Fruit fly (Drosophila melanogaster): ENCODE measurements around the gene LKRSDH.

The LKRSDH gene

dm6 chr2L:7809699-7810088, 13.9 kb upstream of the LKRSDH start (continued):
- no peak for TF ChIP-seq trem (tag; optimal IDR thresholded peaks at IDR 0.05)
- no peak for TF ChIP-seq scrt (GFP tag; optimal IDR thresholded peaks at IDR 0.05)
- peak; percentile 67 for TF ChIP-seq gfzf (GFP tag; optimal IDR thresholded peaks at IDR 0.05)
- no peak for TF ChIP-seq CG31224 (GFP tag; IDR thresholded peaks at IDR 0.05)
- TF ChIP-seq CG11560 (tag; IDR thresholded peaks at IDR 0.05) = no peak
- no peak for TF ChIP-seq CkIIα-i1 (GFP tag; IDR thresholded peaks at IDR 0.05)
- TF ChIP-seq Hr78 (GFP tag; optimal IDR thresholded peaks at IDR 0.05) = no peak
- TF ChIP-seq CG33557 (GFP tag; optimal IDR thresholded peaks at IDR 0.05) = no peak
- 0 out of 2 replicates have a peak, but pooled peaks have one; percentile 7 for TF ChIP-seq Ptx1 (GFP tag; IDR thresholded peaks at IDR 0.05)
- TF ChIP-seq gsb-n (tag; optimal IDR thresholded peaks at IDR 0.05) = no peak
- no peak for TF ChIP-seq CG15696 (tag; optimal IDR thresholded peaks at IDR 0.05)
- TF ChIP-seq sd (tag; optimal IDR thresholded peaks at IDR 0.05) = peak; percentile 98
- TF ChIP-seq eve (GFP tag; optimal IDR thresholded peaks at IDR 0.05) = no peak
- TF ChIP-seq sens (GFP tag) = peak; percentile 91
- no peak for TF ChIP-seq sens-2 (GFP tag; IDR thresholded peaks at IDR 0.05)
- no peak for TF ChIP-seq CG11504 (tag; optimal IDR thresholded peaks at IDR 0.05)
- TF ChIP-seq Scr (GFP tag; IDR thresholded peaks at IDR 0.05; ENCODE audit: partially characterized antibody) = no peak
- TF ChIP-seq CG31441 (GFP tag; IDR thresholded peaks at IDR 0.05) = no peak
- TF ChIP-seq CG13424 (tag; optimal IDR thresholded peaks at IDR 0.05) = no peak
- TF ChIP-seq CG43689 (GFP tag; IDR thresholded peaks at IDR 0.05) = no peak
- no peak for TF ChIP-seq CG4424 (GFP tag; optimal IDR thresholded peaks at IDR 0.05)
- no peak for TF ChIP-seq dimm (GFP tag; IDR thresholded peaks at IDR 0.05)
- no peak for TF ChIP-seq CG34224 (GFP tag; IDR thresholded peaks at IDR 0.05; ENCODE audit: partially characterized antibody)
- peak; percentile 18 for TF ChIP-seq nmo (GFP tag; optimal IDR thresholded peaks at IDR 0.05)
- TF ChIP-seq Adf1 (GFP tag; IDR thresholded peaks at IDR 0.05) = peak; percentile 74
- peak; percentile 14 for TF ChIP-seq dmrt99B (tag; optimal IDR thresholded peaks at IDR 0.05)
- peak; percentile 32; the same call in 1 of the 3 replicates for TF ChIP-seq Opbp (GFP tag; IDR thresholded peaks at IDR 0.05; ENCODE audit: partially characterized antibody)
- no peak for TF ChIP-seq al (GFP tag; IDR thresholded peaks at IDR 0.05)
- peak; percentile 89 for TF ChIP-seq mirr (GFP tag; optimal IDR thresholded peaks at IDR 0.05)
- no peak for TF ChIP-seq Dek (tag; optimal IDR thresholded peaks at IDR 0.05)
- no peak for TF ChIP-seq Hey (tag; optimal IDR thresholded peaks at IDR 0.05)
- TF ChIP-seq Dad (GFP tag; optimal IDR thresholded peaks at IDR 0.05) = no peak
- no peak for TF ChIP-seq CG4360 (GFP tag; IDR thresholded peaks at IDR 0.05)
- no peak for TF ChIP-seq D19B (GFP tag; optimal IDR thresholded peaks at IDR 0.05)
- peak; percentile 40 for TF ChIP-seq pfk (GFP tag; optimal IDR thresholded peaks at IDR 0.05)
- TF ChIP-seq Mad (GFP tag; optimal IDR thresholded peaks at IDR 0.05) = no peak
- no peak for TF ChIP-seq ro (GFP tag; IDR thresholded peaks at IDR 0.05)
- peak; percentile 74 for TF ChIP-seq CG1832 (GFP tag; optimal IDR thresholded peaks at IDR 0.05)
- TF ChIP-seq mam (GFP tag; optimal IDR thresholded peaks at IDR 0.05) = no peak
- no peak for TF ChIP-seq HHEX (GFP tag; optimal IDR thresholded peaks at IDR 0.05)
- no peak for TF ChIP-seq Six4 (GFP tag; optimal IDR thresholded peaks at IDR 0.05)
- TF ChIP-seq Deaf1 (tag; optimal IDR thresholded peaks at IDR 0.05) = peak; percentile 18
- TF ChIP-seq cwo (GFP tag; optimal IDR thresholded peaks at IDR 0.05) = no peak
- TF ChIP-seq Atf6 (GFP tag; IDR thresholded peaks at IDR 0.05) = peak; percentile 58; the same call in 1 of the 2 replicates
- no peak for TF ChIP-seq E2f2 (GFP tag; IDR thresholded peaks at IDR 0.05)
- TF ChIP-seq fd102C (GFP tag; optimal IDR thresholded peaks at IDR 0.05) = no peak
- peak; percentile 45 for TF ChIP-seq CG17912 (GFP tag; optimal IDR thresholded peaks at IDR 0.05)
- TF ChIP-seq sob (GFP tag; IDR thresholded peaks at IDR 0.05) = 0 out of 2 replicates have a peak, but pooled peaks have one; percentile 25
- TF ChIP-seq knrl (GFP tag; IDR thresholded peaks at IDR 0.05; ENCODE audit: partially characterized antibody) = no peak
- peak; percentile 22 for TF ChIP-seq pho (GFP tag; optimal IDR thresholded peaks at IDR 0.05)
- peak; percentile 23 for TF ChIP-seq CG9797 (GFP tag; optimal IDR thresholded peaks at IDR 0.05)
